Fruit fly (Drosophila melanogaster): ENCODE measurements around the gene ed.

DNA sequence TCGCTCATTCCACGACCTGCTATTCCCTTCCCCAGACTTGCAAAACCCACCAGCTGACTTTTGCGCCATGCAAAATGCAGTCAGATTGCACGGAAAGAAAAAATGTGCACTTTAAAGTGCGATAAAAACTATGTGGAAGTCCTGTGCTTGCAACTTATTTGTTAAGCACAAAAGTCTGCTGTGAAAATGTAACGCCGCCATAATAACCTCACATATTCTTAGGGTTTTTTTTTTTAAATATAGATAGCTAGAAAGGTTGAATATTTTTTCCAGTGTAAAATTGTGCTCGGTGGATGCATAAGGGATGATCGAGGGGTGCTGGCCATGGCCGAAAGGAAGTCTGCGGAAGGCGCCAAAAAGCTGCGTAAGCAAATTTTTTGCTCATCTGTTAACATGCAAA, 79.0 kb downstream of the ed start:
- TF ChIP-seq Clk (GFP tag; optimal IDR thresholded peaks at IDR 0.05) (no peak), CG5204 (GFP tag; optimal IDR thresholded peaks at IDR 0.05) (no peak), bab1 (GFP tag; optimal IDR thresholded peaks at IDR 0.05) (no peak), CG12768 (GFP tag; optimal IDR thresholded peaks at IDR 0.05) (no peak), ovo (GFP tag; optimal IDR thresholded peaks at IDR 0.05) (no peak), cnc (optimal IDR thresholded peaks at IDR 0.05) (no peak), CG14711 (tag; optimal IDR thresholded peaks at IDR 0.05) (no peak), CG7101 (tag; optimal IDR thresholded peaks at IDR 0.05) (no peak), tj (GFP tag; optimal IDR thresholded peaks at IDR 0.05) (no peak)
